Worm (Caenorhabditis elegans) whole organism, L3 larva: ENCODE results near the gene pgp-8.

Experiments used
- ZK546.5 ChIP-seq: sonication (generic microtip); optimal IDR thresholded peaks from 2 replicates; lab custom pipeline; 2017; ENCODE audit warnings: missing biosample characterization, missing genetic modification characterization
- aly-2 ChIP-seq: fragments of 150-350 bp; optimal IDR thresholded peaks from 2 replicates; lab custom pipeline; 2014; ENCODE audit warnings: missing biosample characterization, missing genetic modification characterization
- ama-1 ChIP-seq: fragments of 150-350 bp; optimal IDR thresholded peaks from 2 replicates; lab custom pipeline; 2018
- ceh-16 ChIP-seq: sonication (generic microtip); optimal IDR thresholded peaks from 2 replicates; lab custom pipeline; 2017; ENCODE audit warnings: missing biosample characterization, missing genetic modification characterization
- ceh-28 ChIP-seq: fragments of 150-350 bp; optimal IDR thresholded peaks from 2 replicates; lab custom pipeline; 2014; ENCODE audit warnings: missing biosample characterization, missing genetic modification reagents, missing genetic modification characterization
- ceh-82 ChIP-seq: fragments of 150-350 bp; optimal IDR thresholded peaks from 2 replicates; lab custom pipeline; 2014; ENCODE audit warnings: missing biosample characterization, missing genetic modification characterization
- egl-27 ChIP-seq: sonication (generic microtip); optimal IDR thresholded peaks from 4 replicates; lab custom pipeline; 2017; ENCODE audit warnings: missing biosample characterization, missing genetic modification reagents, missing genetic modification characterization
- egl-5 ChIP-seq: fragments of 150-350 bp; optimal IDR thresholded peaks from 2 replicates; lab custom pipeline; 2017; ENCODE audit warnings: missing biosample characterization, missing genetic modification reagents, missing genetic modification characterization, inconsistent platforms
- elt-2 ChIP-seq: sonication (generic microtip); optimal IDR thresholded peaks from 2 replicates; lab custom pipeline; 2016; ENCODE audit warnings: missing genetic modification reagents, mild to moderate bottlenecking, missing genetic modification characterization, missing compliant biosample characterization
- fkh-10 ChIP-seq: sonication (generic microtip); optimal IDR thresholded peaks from 2 replicates; lab custom pipeline; 2017; ENCODE audit warnings: missing biosample characterization, missing genetic modification reagents, missing genetic modification characterization
- fkh-2 ChIP-seq: fragments of 150-350 bp; optimal IDR thresholded peaks from 2 replicates; lab custom pipeline; 2014; ENCODE audit warnings: missing biosample characterization, missing genetic modification reagents, missing genetic modification characterization
- fos-1 ChIP-seq: fragments of 150-350 bp; optimal IDR thresholded peaks from 2 replicates; lab custom pipeline; 2014; ENCODE audit warnings: missing biosample characterization, missing genetic modification characterization
- hmg-11 ChIP-seq: sonication (generic microtip); optimal IDR thresholded peaks from 2 replicates; lab custom pipeline; 2016; ENCODE audit warnings: missing genetic modification characterization, missing compliant biosample characterization
- jun-1 ChIP-seq: fragments of 150-350 bp; optimal IDR thresholded peaks from 2 replicates; lab custom pipeline; 2014; ENCODE audit warnings: missing biosample characterization, missing genetic modification reagents, missing genetic modification characterization
- lin-15B ChIP-seq: fragments of 150-350 bp; optimal IDR thresholded peaks from 2 replicates; lab custom pipeline; 2014; ENCODE audit warnings: missing biosample characterization, missing genetic modification characterization
- lin-39 ChIP-seq: fragments of 150-350 bp; optimal IDR thresholded peaks from 2 replicates; lab custom pipeline; 2018; ENCODE audit warnings: missing biosample characterization, missing genetic modification reagents, missing genetic modification characterization
- lsy-12 ChIP-seq: sonication (generic microtip); optimal IDR thresholded peaks from 2 replicates; lab custom pipeline; 2016; ENCODE audit warnings: mild to moderate bottlenecking, missing genetic modification characterization, missing compliant biosample characterization
- mdl-1 ChIP-seq: fragments of 150-350 bp; optimal IDR thresholded peaks from 2 replicates; lab custom pipeline; 2014; ENCODE audit warnings: missing biosample characterization, missing genetic modification characterization
- mml-1 ChIP-seq: fragments of 150-350 bp; sonication (generic microtip); optimal IDR thresholded peaks from 3 replicates; lab custom pipeline; 2014; ENCODE audit warnings: missing biosample characterization, missing genetic modification characterization
- nfya-1 ChIP-seq: sonication (generic microtip); optimal IDR thresholded peaks from 2 replicates; lab custom pipeline; 2017; ENCODE audit warnings: missing genetic modification characterization, mild to moderate bottlenecking, missing compliant biosample characterization, antibody characterized with exemption, moderate library complexity; ENCODE audit not compliant: insufficient read depth
- nhr-11 ChIP-seq: fragments of 150-350 bp; optimal IDR thresholded peaks from 2 replicates; lab custom pipeline; 2014; ENCODE audit warnings: missing biosample characterization, missing genetic modification characterization
- nhr-12 ChIP-seq: fragments of 150-350 bp; optimal IDR thresholded peaks from 2 replicates; lab custom pipeline; 2014; ENCODE audit warnings: missing biosample characterization, missing genetic modification characterization
- nhr-25 ChIP-seq: sonication (generic microtip); optimal IDR thresholded peaks from 2 replicates; lab custom pipeline; 2017; ENCODE audit warnings: missing biosample characterization, missing genetic modification characterization
- nhr-28 ChIP-seq: fragments of 150-350 bp; optimal IDR thresholded peaks from 2 replicates; lab custom pipeline; 2014; ENCODE audit warnings: missing biosample characterization, missing genetic modification characterization
- nhr-43 ChIP-seq: sonication (generic microtip); optimal IDR thresholded peaks from 2 replicates; lab custom pipeline; 2016; ENCODE audit warnings: mild to moderate bottlenecking, missing genetic modification characterization, missing compliant biosample characterization; ENCODE audit not compliant: poor library complexity, severe bottlenecking
- nhr-67 ChIP-seq: fragments of 150-350 bp; optimal IDR thresholded peaks from 2 replicates; lab custom pipeline; 2014; ENCODE audit warnings: missing biosample characterization, missing genetic modification characterization
- pha-4 ChIP-seq: fragments of 150-350 bp; optimal IDR thresholded peaks from 2 replicates; lab custom pipeline; 2014; ENCODE audit warnings: missing biosample characterization, missing genetic modification reagents, missing genetic modification characterization
- pqm-1 ChIP-seq: fragments of 150-350 bp; optimal IDR thresholded peaks from 2 replicates; lab custom pipeline; 2017; ENCODE audit warnings: missing biosample characterization, missing genetic modification characterization, inconsistent platforms
- sea-2 ChIP-seq: fragments of 150-350 bp; sonication (generic microtip); optimal IDR thresholded peaks from 4 replicates; lab custom pipeline; 2014; ENCODE audit warnings: missing biosample characterization, missing genetic modification reagents, missing genetic modification characterization
- skn-1 ChIP-seq: fragments of 150-350 bp; optimal IDR thresholded peaks from 2 replicates; lab custom pipeline; 2014; ENCODE audit warnings: missing biosample characterization, missing genetic modification characterization
- snpc-4 ChIP-seq: fragments of 150-350 bp; optimal IDR thresholded peaks from 2 replicates; lab custom pipeline; 2014; ENCODE audit warnings: missing biosample characterization, missing genetic modification characterization
- tbx-2 ChIP-seq: sonication (generic microtip); optimal IDR thresholded peaks from 2 replicates; lab custom pipeline; 2016; ENCODE audit warnings: mild to moderate bottlenecking, missing genetic modification characterization, missing compliant biosample characterization
- unc-39 ChIP-seq: sonication (generic microtip); optimal IDR thresholded peaks from 4 replicates; lab custom pipeline; 2017; ENCODE audit warnings: missing biosample characterization, missing genetic modification characterization
- unc-62 ChIP-seq: fragments of 150-350 bp; sonication (generic microtip); optimal IDR thresholded peaks from 4 replicates; lab custom pipeline; 2014; ENCODE audit warnings: missing biosample characterization, missing genetic modification reagents, missing genetic modification characterization
- zag-1 ChIP-seq: fragments of 150-350 bp; optimal IDR thresholded peaks from 2 replicates; lab custom pipeline; 2014; ENCODE audit warnings: missing biosample characterization, missing genetic modification characterization
- ztf-11 ChIP-seq: fragments of 150-350 bp; optimal IDR thresholded peaks from 2 replicates; lab custom pipeline; 2014; ENCODE audit warnings: missing biosample characterization, missing genetic modification characterization
- ztf-4 ChIP-seq: fragments of 150-350 bp; optimal IDR thresholded peaks from 2 replicates; lab custom pipeline; 2014; ENCODE audit warnings: missing biosample characterization, missing genetic modification characterization

The pgp-8 gene

DNA sequence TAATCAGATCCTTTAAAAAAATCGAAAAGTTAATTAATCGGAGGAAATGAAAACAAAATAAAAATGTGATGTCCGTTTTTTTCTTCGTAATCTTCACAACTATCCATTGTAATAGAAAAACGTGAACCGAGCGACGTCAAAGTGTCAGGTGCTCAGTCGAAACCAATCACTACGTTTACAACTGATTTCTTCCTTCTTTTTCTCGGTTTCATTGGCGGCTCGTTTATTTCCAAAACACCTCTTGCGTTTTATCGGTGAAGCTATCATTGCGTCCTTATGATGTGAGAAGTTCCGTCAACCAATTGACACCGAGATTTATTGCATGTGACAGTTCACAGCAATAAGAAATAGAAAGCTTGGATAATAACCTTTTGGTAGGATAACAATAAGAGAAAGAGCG lies 11.0 kb downstream of the pgp-8 start:
- TF ChIP-seq mml-1 (tag; lab: Kevin White, UChicago) (no peak), nfya-1 (peak; percentile 83), ZK546.5 (no peak), egl-5 (peak; percentile 69), lin-39 (tag; lab: Kevin White, UChicago) (peak; percentile 48)

DNA sequence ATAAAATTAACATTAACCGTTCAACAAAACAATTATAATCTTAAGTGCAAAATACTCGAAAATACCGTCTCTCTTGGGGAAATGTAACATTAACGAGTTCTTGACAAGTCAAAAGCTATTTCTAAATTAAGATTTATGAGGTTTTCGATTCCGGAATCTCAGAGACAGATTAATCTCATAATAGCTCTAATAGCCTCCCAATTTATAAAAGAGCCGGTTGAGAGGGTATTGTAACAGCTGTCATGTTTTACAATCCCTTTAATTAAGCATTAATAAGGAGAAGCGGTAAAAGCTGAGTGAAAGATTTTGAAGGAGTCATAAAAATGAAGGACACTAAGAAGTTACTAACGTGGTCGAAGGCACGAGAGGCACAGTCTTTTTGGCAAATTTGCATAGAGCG lies 12.5 kb downstream of the pgp-8 start:
- TF ChIP-seq ZK546.5: no peak
- no peak for TF ChIP-seq fkh-2 (tag; lab: Kevin White, UChicago)
- no peak for TF ChIP-seq elt-2 (tag; lab: Kevin White, UChicago)
- no peak for TF ChIP-seq egl-5
- no peak for TF ChIP-seq nhr-12 (tag; lab: Kevin White, UChicago)
- no peak for TF ChIP-seq sea-2 (GFP tag; lab: Kevin White, UChicago)
- TF ChIP-seq nhr-11 (tag; lab: Kevin White, UChicago): no peak
- no peak for TF ChIP-seq ceh-16 (tag; lab: Kevin White, UChicago)
- no peak for TF ChIP-seq fkh-10
- no peak for TF ChIP-seq snpc-4 (tag; lab: Kevin White, UChicago)
- TF ChIP-seq lin-39 (tag; lab: Kevin White, UChicago): no peak
- no peak for TF ChIP-seq pha-4 (tag; lab: Kevin White, UChicago)
- no peak for TF ChIP-seq unc-62
- no peak for TF ChIP-seq egl-27 (tag; lab: Kevin White, UChicago)
- TF ChIP-seq ceh-28: no peak

DNA sequence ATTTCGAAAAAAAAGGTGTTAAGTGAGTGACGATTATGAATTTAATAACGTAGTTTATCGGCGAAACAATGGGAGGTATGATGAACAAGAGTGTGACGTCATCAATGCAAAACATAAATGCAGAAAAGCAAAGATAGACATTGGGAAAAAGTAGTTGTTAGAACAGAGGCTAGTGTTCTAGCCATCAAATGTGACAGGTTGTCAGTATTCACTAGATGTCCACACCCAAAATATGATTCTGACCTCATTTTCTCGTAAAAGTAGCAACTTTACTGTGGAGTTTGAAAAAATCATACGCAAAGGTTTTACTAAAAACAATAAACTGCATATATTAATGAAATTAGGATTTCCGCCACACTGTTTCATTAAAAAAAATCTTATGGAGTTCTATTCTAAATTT lies 13.0 kb downstream of the pgp-8 start:
- TF ChIP-seq aly-2 (no peak), ama-1 (lab: Kevin White, UChicago) (no peak), mdl-1 (tag; lab: Kevin White, UChicago) (no peak), skn-1 (no peak), nhr-28 (tag; lab: Kevin White, UChicago) (no peak), elt-2 (tag; lab: Kevin White, UChicago) (peak; percentile 28)

- TF ChIP-seq lsy-12 (tag; lab: Kevin White, UChicago) (no peak), lin-15B (tag; lab: Kevin White, UChicago) (no peak), ama-1 (lab: Kevin White, UChicago) (no peak), hmg-11 (no peak), ZK546.5 (no peak), ceh-16 (tag; lab: Kevin White, UChicago) (no peak), nhr-43 (tag; lab: Kevin White, UChicago) (no peak), fos-1 (no peak), tbx-2 (tag; lab: Kevin White, UChicago) (no peak), pqm-1 (tag; lab: Kevin White, UChicago) (no peak), egl-27 (tag; lab: Kevin White, UChicago) (no peak), nfya-1 (no peak), nhr-25 (tag; lab: Kevin White, UChicago) (no peak), zag-1 (tag; lab: Kevin White, UChicago) (no peak), nhr-67 (tag; lab: Kevin White, UChicago) (no peak), jun-1 (tag; lab: Kevin White, UChicago) (no peak), unc-62 (no peak), ztf-11 (no peak), ceh-82 (tag; lab: Kevin White, UChicago) (no peak), ztf-4 (tag; lab: Kevin White, UChicago) (no peak)
These were observed 17.3 kb downstream of the pgp-8 start for ce11 chrX:10846898-10847297.

DNA sequence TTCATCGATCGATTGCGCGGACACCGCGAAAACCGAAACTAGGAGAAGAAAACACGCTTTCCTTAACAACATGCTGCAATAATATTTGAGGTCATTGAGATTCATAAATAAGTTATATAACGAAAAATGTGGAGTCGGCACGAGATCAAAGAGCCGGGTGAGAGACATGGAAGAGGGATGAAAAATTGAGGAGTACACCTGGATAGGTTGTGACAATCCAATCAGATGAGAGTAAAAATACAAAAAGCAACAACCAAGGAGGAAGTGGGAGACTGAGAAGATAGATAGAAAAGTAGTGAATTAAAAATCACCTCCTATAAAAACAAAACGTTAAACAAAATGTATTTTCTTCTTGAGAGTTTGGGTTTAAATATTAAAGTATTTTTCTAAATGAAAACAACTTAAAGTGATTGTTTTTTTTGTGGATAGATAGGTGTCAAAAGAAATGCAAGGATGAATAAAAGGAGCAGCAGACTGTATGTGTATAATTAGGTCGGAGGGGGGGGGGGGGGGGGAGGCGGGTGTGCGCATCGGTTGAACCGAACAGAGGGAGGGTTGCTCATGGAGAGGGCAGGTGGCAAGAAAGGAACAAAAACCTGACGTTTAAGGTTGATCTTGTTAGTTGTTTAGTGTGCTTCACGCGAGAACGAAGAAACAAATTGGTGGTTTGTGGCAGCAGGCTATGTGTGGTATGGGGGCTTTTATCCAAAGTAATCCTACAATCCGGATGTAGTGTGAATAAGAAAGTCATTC lies 19.4 kb downstream of the pgp-8 start, which contains the start of gene C05A9.2:
TSS of gene C05A9.2 (minus strand) at position 73 of the 753 bp plus-strand sequence.
- TF ChIP-seq ztf-4 (tag; lab: Kevin White, UChicago) (no peak), lsy-12 (tag; lab: Kevin White, UChicago) (no peak), nhr-11 (tag; lab: Kevin White, UChicago) (no peak), hmg-11 (no peak), elt-2 (tag; lab: Kevin White, UChicago) (no peak), egl-27 (tag; lab: Kevin White, UChicago) (no peak), aly-2 (no peak), unc-39 (tag; lab: Kevin White, UChicago) (no peak), tbx-2 (tag; lab: Kevin White, UChicago) (no peak), zag-1 (tag; lab: Kevin White, UChicago) (no peak)
